Comparison of ENCODE assay signal across 1 worm cellular context in genomic region chrII:6360822-6361221, ce11.
TF ChIP-seq lines count a peak whose summit lies in the region.

Gene K10B2.4, minus strand, starts transcription at chrII:6360959.

TF ChIP-seq in whole organism, L1 larva, 84 proteins besides CTCF, POLR2A, EP300 and RAD21 (continued from another document):
- no peak for TF ChIP-seq mdl-1 (tag; optimal IDR thresholded peaks at IDR 0.05; lab: Kevin White, UChicago)
- TF ChIP-seq rnt-1 (tag; optimal IDR thresholded peaks at IDR 0.05; lab: Kevin White, UChicago) = peak; percentile 78
- TF ChIP-seq dpl-1 (GFP tag; optimal IDR thresholded peaks at IDR 0.05; lab: Kevin White, UChicago) = peak; percentile 56 to 77 (median 75)
- peak; percentile 75 for TF ChIP-seq unc-130 (tag; optimal IDR thresholded peaks at IDR 0.05; lab: Kevin White, UChicago)
- peak; percentile 62 for TF ChIP-seq tbx-2 (tag; optimal IDR thresholded peaks at IDR 0.05; lab: Kevin White, UChicago)
- peak; percentile 31 for TF ChIP-seq unc-86 (tag; optimal IDR thresholded peaks at IDR 0.05; lab: Kevin White, UChicago)
- TF ChIP-seq zag-1 (tag; optimal IDR thresholded peaks at IDR 0.05; lab: Kevin White, UChicago) = no peak
- TF ChIP-seq elt-2 (tag; optimal IDR thresholded peaks at IDR 0.05; lab: Kevin White, UChicago) = no peak
- no peak for TF ChIP-seq tlp-1 (tag; optimal IDR thresholded peaks at IDR 0.05; lab: Kevin White, UChicago)
- peak; percentile 72 for TF ChIP-seq swsn-7 (tag; optimal IDR thresholded peaks at IDR 0.05; lab: Kevin White, UChicago)
- peak; percentile 49 for TF ChIP-seq nhr-77 (tag; optimal IDR thresholded peaks at IDR 0.05; lab: Kevin White, UChicago)
- no peak for TF ChIP-seq nhr-28 (tag; optimal IDR thresholded peaks at IDR 0.05; lab: Kevin White, UChicago)
- no peak for TF ChIP-seq sox-4 (tag; optimal IDR thresholded peaks at IDR 0.05; lab: Kevin White, UChicago)
- TF ChIP-seq lin-35 (GFP tag; optimal IDR thresholded peaks at IDR 0.05; lab: Kevin White, UChicago) = peak; percentile 70 to 87
- no peak for TF ChIP-seq fkh-10 (GFP tag; optimal IDR thresholded peaks at IDR 0.05; lab: Kevin White, UChicago)
- TF ChIP-seq fkh-4 (tag; optimal IDR thresholded peaks at IDR 0.05; lab: Kevin White, UChicago; ENCODE audit: borderline replicate concordance) = no peak
- TF ChIP-seq lin-15B (tag; optimal IDR thresholded peaks at IDR 0.05; lab: Kevin White, UChicago) = peak; percentile 12
- TF ChIP-seq nhr-71 (tag; optimal IDR thresholded peaks at IDR 0.05; lab: Kevin White, UChicago) = peak; percentile 77
- no peak for TF ChIP-seq nhr-76 (tag; optimal IDR thresholded peaks at IDR 0.05; lab: Kevin White, UChicago)
- TF ChIP-seq nhr-85 (tag; lab: Kevin White, UChicago) = peak; percentile 2
- TF ChIP-seq snu-23 (GFP tag; optimal IDR thresholded peaks at IDR 0.05; lab: Kevin White, UChicago) = peak; percentile 83
- peak; percentile 36 for TF ChIP-seq fos-1 (tag; optimal IDR thresholded peaks at IDR 0.05; lab: Kevin White, UChicago)
